Fruit fly (Drosophila melanogaster) whole organism, embryonic: ENCODE results near the gene RNF220.

ENCODE experiments used
- B-H1 ChIP-seq: fragments of 200-800 bp; sonication (Bioruptor generic); IDR thresholded peaks from 3 replicates; pipeline ENCODE4 v1.3.6; 2022; ENCODE audit warnings: missing biosample characterization, missing genetic modification characterization
- CG10654 ChIP-seq: fragments of 200-800 bp; sonication (Bioruptor generic); optimal IDR thresholded peaks from 2 replicates; lab custom pipeline; 2016; ENCODE audit warnings: missing biosample characterization, missing genetic modification characterization
- CG12104 ChIP-seq: fragments of 200-800 bp; sonication (Bioruptor generic); optimal IDR thresholded peaks from 3 replicates; lab custom pipeline; 2016; ENCODE audit warnings: missing biosample characterization, missing genetic modification characterization
- CG12299 ChIP-seq: fragments of 200-800 bp; sonication (Bioruptor generic); optimal IDR thresholded peaks from 2 replicates; lab custom pipeline; 2018; ENCODE audit warnings: missing biosample characterization, mild to moderate bottlenecking, missing genetic modification characterization
- CG14014 ChIP-seq: fragments of 200-800 bp; sonication (Bioruptor generic); IDR thresholded peaks from 2 replicates; pipeline ENCODE4 v1.3.6; 2022; ENCODE audit warnings: missing biosample characterization, missing genetic modification characterization
- CG14667 ChIP-seq: fragments of 200-800 bp; sonication (Bioruptor generic); IDR thresholded peaks from 2 replicates; pipeline ENCODE4 v1.3.6; 2022; ENCODE audit warnings: missing biosample characterization, missing genetic modification characterization
- CG15514 ChIP-seq: fragments of 200-800 bp; sonication (Bioruptor generic); optimal IDR thresholded peaks from 3 replicates; lab custom pipeline; 2017; ENCODE audit warnings: missing biosample characterization, missing genetic modification characterization, mild to moderate bottlenecking, moderate library complexity, missing genetic modification reagents
- CG17568 ChIP-seq: fragments of 200-800 bp; sonication (Bioruptor generic); optimal IDR thresholded peaks from 2 replicates; lab custom pipeline; 2018; ENCODE audit warnings: missing biosample characterization, mild to moderate bottlenecking, missing genetic modification characterization, moderate library complexity
- CG2712 ChIP-seq: fragments of 200-800 bp; optimal IDR thresholded peaks from 3 replicates; lab custom pipeline; 2019; ENCODE audit warnings: missing biosample characterization, mild to moderate bottlenecking, missing genetic modification characterization, moderate library complexity
- CG2889 ChIP-seq: fragments of 200-800 bp; sonication (Bioruptor generic); IDR thresholded peaks from 3 replicates; pipeline ENCODE4 v1.3.6; 2022; ENCODE audit warnings: missing biosample characterization, missing genetic modification characterization
- CG30403 ChIP-seq: fragments of 200-800 bp; sonication (Bioruptor generic); optimal IDR thresholded peaks from 3 replicates; lab custom pipeline; 2016; ENCODE audit warnings: missing biosample characterization, missing genetic modification characterization
- CG31441 ChIP-seq: fragments of 200-800 bp; sonication (Bioruptor generic); IDR thresholded peaks from 2 replicates; pipeline ENCODE4 v1.3.6; 2022; ENCODE audit warnings: missing biosample characterization, missing genetic modification characterization
- CG32772 ChIP-seq: fragments of 200-800 bp; sonication (Bioruptor generic); IDR thresholded peaks from 2 replicates; pipeline ENCODE4 v1.3.6; 2022; ENCODE audit warnings: missing biosample characterization, missing genetic modification characterization
- CG4617 ChIP-seq: fragments of 200-800 bp; sonication (Bioruptor generic); optimal IDR thresholded peaks from 3 replicates; lab custom pipeline; 2016; ENCODE audit warnings: missing biosample characterization, missing genetic modification characterization, borderline replicate concordance
- CG4707 ChIP-seq: fragments of 200-800 bp; sonication (Bioruptor generic); optimal IDR thresholded peaks from 2 replicates; lab custom pipeline; 2018; ENCODE audit warnings: missing biosample characterization, mild to moderate bottlenecking, missing genetic modification characterization, moderate library complexity
- CG6272 ChIP-seq: fragments of 200-800 bp; sonication (Bioruptor generic); IDR thresholded peaks from 2 replicates; pipeline ENCODE4 v1.3.6; 2022; ENCODE audit warnings: missing biosample characterization, missing genetic modification characterization
- CG6654 ChIP-seq: fragments of 200-800 bp; sonication (Bioruptor generic); optimal IDR thresholded peaks from 2 replicates; lab custom pipeline; 2017; ENCODE audit warnings: missing biosample characterization, mild to moderate bottlenecking, missing genetic modification characterization
- CG7745 ChIP-seq: fragments of 200-800 bp; sonication (Bioruptor generic); optimal IDR thresholded peaks from 2 replicates; lab custom pipeline; 2018; ENCODE audit warnings: missing biosample characterization, mild to moderate bottlenecking, missing genetic modification characterization, moderate library complexity
- CG8478 ChIP-seq: fragments of >200 bp; optimal IDR thresholded peaks from 2 replicates; lab custom pipeline; 2018
- CG9437 ChIP-seq: fragments of 200-800 bp; sonication (Bioruptor generic); optimal IDR thresholded peaks from 2 replicates; lab custom pipeline; 2018; ENCODE audit warnings: missing biosample characterization, mild to moderate bottlenecking, missing genetic modification characterization
- CG9609 ChIP-seq: fragments of 200-800 bp; sonication (Bioruptor generic); optimal IDR thresholded peaks from 3 replicates; lab custom pipeline; 2016; ENCODE audit warnings: missing biosample characterization, missing genetic modification characterization
- D19A ChIP-seq: fragments of 200-800 bp; optimal IDR thresholded peaks from 3 replicates; lab custom pipeline; 2019; ENCODE audit warnings: missing biosample characterization, mild to moderate bottlenecking, missing genetic modification characterization, moderate library complexity
- Dbx ChIP-seq: fragments of 200-800 bp; sonication (Bioruptor generic); IDR thresholded peaks from 3 replicates; pipeline ENCODE4 v1.3.6; 2022; ENCODE audit warnings: missing biosample characterization, missing genetic modification characterization
- ERR ChIP-seq: fragments of 200-800 bp; sonication (Bioruptor generic); optimal IDR thresholded peaks from 2 replicates; lab custom pipeline; 2016; ENCODE audit warnings: missing biosample characterization, missing genetic modification characterization
- Lhr ChIP-seq: fragments of 200-800 bp; sonication (Bioruptor generic); optimal IDR thresholded peaks from 3 replicates; lab custom pipeline; 2017; ENCODE audit warnings: mild to moderate bottlenecking, missing biosample characterization, missing genetic modification reagents, missing genetic modification characterization
- Lpt ChIP-seq: fragments of >200 bp; optimal IDR thresholded peaks from 2 replicates; lab custom pipeline; 2018; ENCODE audit warnings: missing biosample characterization, missing genetic modification characterization
- Opbp ChIP-seq: fragments of 200-800 bp; sonication (Bioruptor generic); IDR thresholded peaks from 3 replicates; pipeline ENCODE4 v1.3.6; 2022; ENCODE audit warnings: missing biosample characterization, missing genetic modification characterization; ENCODE audit not compliant: partially characterized antibody
- Trl ChIP-seq, 3 experiments: fragments of >200 bp in 2 of 3; fragments of 200-800 bp in 1 of 3; sonication (Bioruptor generic) in 1 of 3; optimal IDR thresholded peaks; 2 replicates in 1 of 3; 3 replicates in 2 of 3; lab custom pipeline; 2016 to 2017; ENCODE audit warnings: missing biosample characterization in 1 of 3, missing genetic modification characterization in 1 of 3
- ab ChIP-seq: fragments of 200-800 bp; sonication (Bioruptor generic); optimal IDR thresholded peaks from 2 replicates; lab custom pipeline; 2016; ENCODE audit warnings: missing biosample characterization, missing genetic modification characterization
- ara ChIP-seq: fragments of 200-800 bp; sonication (Bioruptor generic); IDR thresholded peaks from 2 replicates; pipeline ENCODE4 v1.3.6; 2022; ENCODE audit warnings: missing biosample characterization, missing genetic modification characterization
- bsh ChIP-seq, 2 experiments: fragments of 200-800 bp; sonication (Bioruptor generic); optimal IDR thresholded peaks; 2 replicates each; lab custom pipeline; 2017 to 2018; ENCODE audit warnings: mild to moderate bottlenecking in 2 of 2, missing biosample characterization in 2 of 2, missing genetic modification characterization in 2 of 2, moderate library complexity in 1 of 2
- chinmo ChIP-seq: fragments of 200-800 bp; sonication (Bioruptor generic); IDR thresholded peaks from 4 replicates; pipeline ENCODE4 v1.3.6; 2022; ENCODE audit warnings: missing biosample characterization, missing genetic modification characterization; ENCODE audit not compliant: partially characterized antibody
- cwo ChIP-seq: fragments of 200-800 bp; sonication (Bioruptor generic); optimal IDR thresholded peaks from 3 replicates; lab custom pipeline; 2017; ENCODE audit warnings: missing biosample characterization, missing genetic modification characterization, mild to moderate bottlenecking, moderate library complexity, missing genetic modification reagents
- dmrt11E ChIP-seq: fragments of 200-800 bp; sonication (Bioruptor generic); optimal IDR thresholded peaks from 3 replicates; lab custom pipeline; 2018; ENCODE audit warnings: missing biosample characterization, mild to moderate bottlenecking, missing genetic modification characterization, moderate library complexity
- hb ChIP-seq: fragments of 200-800 bp; sonication (Bioruptor generic); IDR thresholded peaks from 3 replicates; pipeline ENCODE4 v1.3.6; 2022; ENCODE audit warnings: missing biosample characterization, missing genetic modification characterization; ENCODE audit not compliant: partially characterized antibody
- hbn ChIP-seq: fragments of 200-800 bp; sonication (Bioruptor generic); IDR thresholded peaks from 2 replicates; pipeline ENCODE4 v1.3.6; 2022; ENCODE audit warnings: missing biosample characterization, missing genetic modification characterization; ENCODE audit not compliant: partially characterized antibody
- inv ChIP-seq: fragments of 200-800 bp; sonication (Bioruptor generic); IDR thresholded peaks from 2 replicates; pipeline ENCODE4 v1.3.6; 2022; ENCODE audit warnings: missing biosample characterization, missing genetic modification characterization; ENCODE audit not compliant: partially characterized antibody
- jumu ChIP-seq: fragments of 200-800 bp; sonication (Bioruptor generic); optimal IDR thresholded peaks from 3 replicates; lab custom pipeline; 2016; ENCODE audit warnings: missing biosample characterization, missing genetic modification characterization
- klu ChIP-seq: fragments of 200-800 bp; sonication (Bioruptor generic); IDR thresholded peaks from 2 replicates; pipeline ENCODE4 v1.3.6; 2022; ENCODE audit warnings: missing biosample characterization, missing genetic modification characterization
- mld ChIP-seq: fragments of 200-800 bp; sonication (Bioruptor generic); IDR thresholded peaks from 3 replicates; pipeline ENCODE4 v1.3.6; 2022; ENCODE audit warnings: missing biosample characterization, missing genetic modification characterization; ENCODE audit not compliant: partially characterized antibody
- pros ChIP-seq: fragments of 200-800 bp; sonication (Bioruptor generic); optimal IDR thresholded peaks from 3 replicates; lab custom pipeline; 2019; ENCODE audit warnings: missing biosample characterization, mild to moderate bottlenecking, missing genetic modification characterization, moderate library complexity
- sens-2 ChIP-seq: fragments of 200-800 bp; sonication (Bioruptor generic); IDR thresholded peaks from 2 replicates; pipeline ENCODE4 v1.3.6; 2022; ENCODE audit warnings: missing biosample characterization, missing genetic modification characterization
- sna ChIP-seq: fragments of 200-800 bp; sonication (Bioruptor generic); IDR thresholded peaks from 2 replicates; pipeline ENCODE4 v1.3.6; 2022; ENCODE audit warnings: missing biosample characterization, missing genetic modification characterization; ENCODE audit not compliant: partially characterized antibody
- tin ChIP-seq: fragments of 200-800 bp; sonication (Bioruptor generic); optimal IDR thresholded peaks from 3 replicates; lab custom pipeline; 2016; ENCODE audit warnings: missing biosample characterization, missing genetic modification characterization
- tna ChIP-seq: fragments of 200-800 bp; sonication (Bioruptor generic); IDR thresholded peaks from 2 replicates; pipeline ENCODE4 v1.3.6; 2022; ENCODE audit warnings: missing biosample characterization, missing genetic modification characterization; ENCODE audit not compliant: partially characterized antibody
- trem ChIP-seq: fragments of 200-800 bp; optimal IDR thresholded peaks from 3 replicates; lab custom pipeline; 2019; ENCODE audit warnings: missing biosample characterization, mild to moderate bottlenecking, missing genetic modification characterization, moderate library complexity
- unc-4 ChIP-seq: fragments of 200-800 bp; sonication (Bioruptor generic); IDR thresholded peaks from 2 replicates; pipeline ENCODE4 v1.3.6; 2022; ENCODE audit warnings: missing biosample characterization, missing genetic modification characterization; ENCODE audit not compliant: partially characterized antibody
- unpg ChIP-seq: fragments of 200-800 bp; sonication (Bioruptor generic); optimal IDR thresholded peaks from 3 replicates; lab custom pipeline; 2018; ENCODE audit warnings: missing biosample characterization, mild to moderate bottlenecking, missing genetic modification characterization, moderate library complexity

The RNF220 gene

DNA sequence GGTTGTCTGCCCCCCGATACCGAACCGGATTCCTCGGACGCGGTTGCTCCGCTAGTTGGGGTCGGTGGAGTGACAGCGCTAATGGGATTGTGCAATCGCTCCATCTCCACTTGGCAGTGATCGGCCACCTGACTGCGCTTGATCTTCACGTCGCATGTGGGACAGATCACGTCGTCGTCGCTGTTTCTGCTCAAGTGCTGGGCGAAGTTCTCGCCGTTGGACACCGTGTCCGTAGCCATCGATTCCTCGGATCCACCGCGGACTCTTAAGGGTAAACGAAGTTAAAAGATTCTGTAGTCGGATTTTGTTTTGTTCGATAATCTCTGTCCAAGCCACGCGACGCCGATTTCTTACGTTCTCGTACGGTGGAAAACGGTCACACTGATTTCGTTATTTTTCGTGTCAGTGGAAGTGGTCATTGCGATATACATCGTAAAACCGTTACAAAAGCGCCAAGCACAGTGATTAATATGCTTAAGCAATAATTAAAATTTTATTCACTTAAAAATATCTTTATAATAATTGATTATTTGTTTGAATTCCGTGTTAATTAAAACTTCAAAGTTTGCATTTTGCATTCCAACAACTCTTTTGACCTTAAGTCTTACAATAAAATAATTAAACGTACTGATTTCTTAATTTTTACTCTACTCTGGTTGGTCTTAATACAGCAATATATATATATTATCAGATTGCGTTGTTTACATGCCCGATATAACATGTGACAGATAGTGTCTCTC is at the start of gene RNF220:
TSS of gene RNF220 (minus strand) at position 384 of the 740 bp plus-strand sequence.
- TF ChIP-seq CG15514 (GFP tag; lab: Kevin White, UChicago): no peak
- peak; percentile 58; the same call in 1 of the 3 replicates for TF ChIP-seq mld (GFP tag; lab: Robert Waterston, UW)
- no peak for TF ChIP-seq CG14014
- no peak for TF ChIP-seq hb (GFP tag; lab: Robert Waterston, UW)
- no peak for TF ChIP-seq CG9609
- no peak for TF ChIP-seq cwo
- TF ChIP-seq tin (GFP tag; lab: Kevin White, UChicago): no peak
- TF ChIP-seq ab (GFP tag; lab: Kevin White, UChicago): no peak
- TF ChIP-seq unc-4 (GFP tag; lab: Robert Waterston, UW): peak; percentile 50
- TF ChIP-seq CG31441 (GFP tag; lab: Robert Waterston, UW): peak; percentile 58; the same call in 1 of the 2 replicates
- TF ChIP-seq Opbp (GFP tag; lab: Robert Waterston, UW): peak; percentile 76
- TF ChIP-seq Lhr (GFP tag; lab: Kevin White, UChicago): peak; percentile 2
- 0 out of 2 replicates have a peak, but pooled peaks have one; percentile 8 for TF ChIP-seq klu (GFP tag; lab: Robert Waterston, UW)
- no peak for TF ChIP-seq CG7745 (tag; lab: Kevin White, UChicago)
- TF ChIP-seq sna (GFP tag; lab: Robert Waterston, UW): no peak; the same call in 1 of the 2 replicates
- no peak for TF ChIP-seq bsh (GFP tag; optimal IDR thresholded peaks at IDR 0.05; lab: Kevin White, UChicago)
- peak; percentile 48; the same call in 1 of the 2 replicates for TF ChIP-seq inv
- no peak for TF ChIP-seq CG8478
- TF ChIP-seq B-H1: no peak
- TF ChIP-seq CG12104 (GFP tag; lab: Kevin White, UChicago): no peak
- no peak for TF ChIP-seq CG4707 (GFP tag; lab: Kevin White, UChicago)
- peak; percentile 5 for TF ChIP-seq CG4617
- peak; percentile 54 for TF ChIP-seq CG30403 (GFP tag; lab: Kevin White, UChicago)
- TF ChIP-seq dmrt11E (tag; lab: Kevin White, UChicago): no peak
- peak; percentile 24; the same call in 1 of the 2 replicates for TF ChIP-seq CG6272
- peak; percentile 60 for TF ChIP-seq hbn (GFP tag; lab: Robert Waterston, UW)
- TF ChIP-seq pros (GFP tag; lab: Kevin White, UChicago): no peak
- no peak for TF ChIP-seq jumu (GFP tag; lab: Kevin White, UChicago)
- no peak for TF ChIP-seq Trl (optimal IDR thresholded peaks at IDR 0.05; lab: Kevin White, UChicago)
- TF ChIP-seq Trl (GFP tag; optimal IDR thresholded peaks at IDR 0.05; lab: Kevin White, UChicago): no peak
- TF ChIP-seq Dbx (GFP tag; lab: Robert Waterston, UW): peak; percentile 20; the same call in 1 of the 3 replicates
- peak; percentile 8 for TF ChIP-seq trem
- TF ChIP-seq ara: no peak
- peak; percentile 34 for TF ChIP-seq CG2712
- TF ChIP-seq CG10654 (GFP tag; lab: Kevin White, UChicago): no peak
- no peak for TF ChIP-seq Lpt
- peak; percentile 16; the same call in 1 of the 4 replicates for TF ChIP-seq chinmo (GFP tag; lab: Robert Waterston, UW)
- 0 out of 2 replicates have a peak, but pooled peaks have one; percentile 8 for TF ChIP-seq CG14667 (GFP tag; lab: Robert Waterston, UW)
- TF ChIP-seq sens-2 (GFP tag; lab: Robert Waterston, UW): no peak
- TF ChIP-seq CG9437: peak; percentile 97
- no peak for TF ChIP-seq CG32772 (GFP tag; lab: Robert Waterston, UW)
- no peak; the same call in 1 of the 2 replicates for TF ChIP-seq tna (GFP tag; lab: Robert Waterston, UW)
- no peak for TF ChIP-seq CG6654 (GFP tag; lab: Kevin White, UChicago)
- TF ChIP-seq unpg (GFP tag; lab: Kevin White, UChicago): no peak
- no peak for TF ChIP-seq CG12299 (tag; lab: Kevin White, UChicago)
- TF ChIP-seq CG17568 (GFP tag; lab: Kevin White, UChicago): no peak
- no peak for TF ChIP-seq CG2889
- TF ChIP-seq ERR (GFP tag; lab: Kevin White, UChicago): no peak
- TF ChIP-seq D19A (tag; lab: Kevin White, UChicago): peak; percentile 1
